Worm (Caenorhabditis elegans): Measurements from ENCODE around the gene unc-3.
A peak's percentile ranks its signal among the peaks of the same experiment; 100 is the strongest.

Gene unc-3

ce11 chrX:14810718-14811117 is 37.4 kb downstream of the unc-3 start, which contains the start of gene atf-4 (continued):
- TF ChIP-seq ztf-4 (tag; optimal IDR thresholded peaks at IDR 0.05) = peak; percentile 51
- no peak for TF ChIP-seq lin-39 (tag; optimal IDR thresholded peaks at IDR 0.05)
- peak; percentile 76 for TF ChIP-seq F13H6.1 (tag; optimal IDR thresholded peaks at IDR 0.05)
- no peak for TF ChIP-seq R02D3.7 (tag; optimal IDR thresholded peaks at IDR 0.05)
- peak; percentile 28 for TF ChIP-seq unc-55 (GFP tag; optimal IDR thresholded peaks at IDR 0.05)
- TF ChIP-seq lin-11 (tag; optimal IDR thresholded peaks at IDR 0.05) = peak; percentile 39
- peak; percentile 56 for TF ChIP-seq nhr-25 (tag; optimal IDR thresholded peaks at IDR 0.05)
- TF ChIP-seq nhr-11 (tag; optimal IDR thresholded peaks at IDR 0.05) = no peak
- TF ChIP-seq ztf-1 (GFP tag; conservative IDR thresholded peaks at IDR 0.05) = no peak
- peak; percentile 70 for TF ChIP-seq C34F6.9 (tag; optimal IDR thresholded peaks at IDR 0.05)
- TF ChIP-seq snpc-4 (tag; optimal IDR thresholded peaks at IDR 0.05) = no peak
- no peak for TF ChIP-seq nhr-23 (tag; optimal IDR thresholded peaks at IDR 0.05)
- no peak for TF ChIP-seq dmd-4 (tag; optimal IDR thresholded peaks at IDR 0.05)
- no peak for TF ChIP-seq unc-62 (GFP tag; optimal IDR thresholded peaks at IDR 0.05)
- TF ChIP-seq mab-5 (tag; optimal IDR thresholded peaks at IDR 0.05) = no peak
- peak; percentile 40 for TF ChIP-seq nhr-6 (tag; optimal IDR thresholded peaks at IDR 0.05)
- TF ChIP-seq nhr-77 (tag; optimal IDR thresholded peaks at IDR 0.05) = no peak
- TF ChIP-seq skn-1 (tag; optimal IDR thresholded peaks at IDR 0.05) = peak; percentile 9

ce11 chrX:14812061-14812460 is 38.7 kb downstream of the unc-3 start, which contains the start of gene T04C10.3:
Gene T04C10.3, plus strand, starts transcription at chrX:14812361.
- no peak for TF ChIP-seq mdl-1 (tag; optimal IDR thresholded peaks at IDR 0.05)
- TF ChIP-seq sma-3 (GFP tag; optimal IDR thresholded peaks at IDR 0.05) = no peak

- TF ChIP-seq R02D3.7 (tag; optimal IDR thresholded peaks at IDR 0.05) (no peak), sma-3 (GFP tag; optimal IDR thresholded peaks at IDR 0.05) (peak; percentile 53), ama-1 (optimal IDR thresholded peaks at IDR 0.05) (no peak), peb-1 (tag; optimal IDR thresholded peaks at IDR 0.05) (no peak), skn-1 (tag; optimal IDR thresholded peaks at IDR 0.05) (no peak), ZK546.5 (tag; optimal IDR thresholded peaks at IDR 0.05) (no peak), lin-39 (tag; optimal IDR thresholded peaks at IDR 0.05) (no peak), nhr-21 (tag; optimal IDR thresholded peaks at IDR 0.05) (peak; percentile 83), unc-39 (tag; optimal IDR thresholded peaks at IDR 0.05) (no peak), nhr-11 (tag; optimal IDR thresholded peaks at IDR 0.05) (no peak), snpc-4 (tag; optimal IDR thresholded peaks at IDR 0.05) (peak; percentile 64), lsy-2 (tag; optimal IDR thresholded peaks at IDR 0.05) (peak; percentile 57 to 81), alr-1 (tag; optimal IDR thresholded peaks at IDR 0.05) (no peak), blmp-1 (tag; optimal IDR thresholded peaks at IDR 0.05; ENCODE audit: insufficient read depth) (peak; percentile 48), elt-3 (tag; optimal IDR thresholded peaks at IDR 0.05) (no peak), unc-55 (GFP tag; optimal IDR thresholded peaks at IDR 0.05) (peak; percentile 94), mbf-1 (tag; optimal IDR thresholded peaks at IDR 0.05) (no peak), unc-62 (GFP tag; optimal IDR thresholded peaks at IDR 0.05) (no peak), nhr-23 (tag; optimal IDR thresholded peaks at IDR 0.05) (no peak), ztf-1 (GFP tag; conservative IDR thresholded peaks at IDR 0.05) (no peak), ztf-11 (tag; optimal IDR thresholded peaks at IDR 0.05) (no peak), ceh-16 (tag; optimal IDR thresholded peaks at IDR 0.05) (no peak), dmd-4 (tag; optimal IDR thresholded peaks at IDR 0.05) (peak; percentile 19), nhr-129 (tag; optimal IDR thresholded peaks at IDR 0.05) (peak; percentile 90), C34F6.9 (tag; optimal IDR thresholded peaks at IDR 0.05) (peak; percentile 95), nhr-10 (tag; optimal IDR thresholded peaks at IDR 0.05) (peak; percentile 48), F13H6.1 (tag; optimal IDR thresholded peaks at IDR 0.05) (peak; percentile 63), zag-1 (tag; optimal IDR thresholded peaks at IDR 0.05) (peak; percentile 11), aly-2 (tag; optimal IDR thresholded peaks at IDR 0.05) (no peak), nhr-25 (tag; optimal IDR thresholded peaks at IDR 0.05) (peak; percentile 72), fos-1 (tag; optimal IDR thresholded peaks at IDR 0.05) (peak; percentile 58), lin-13 (GFP tag; optimal IDR thresholded peaks at IDR 0.05) (peak; percentile 55), mdl-1 (tag; optimal IDR thresholded peaks at IDR 0.05) (peak; percentile 49 to 62), crh-2 (tag; optimal IDR thresholded peaks at IDR 0.05) (peak; percentile 87), nhr-237 (tag; optimal IDR thresholded peaks at IDR 0.05) (no peak), nhr-12 (tag; optimal IDR thresholded peaks at IDR 0.05) (no peak), ztf-4 (tag; optimal IDR thresholded peaks at IDR 0.05) (peak; percentile 67), gmeb-1 (tag; optimal IDR thresholded peaks at IDR 0.05) (peak; percentile 84), nhr-77 (tag; optimal IDR thresholded peaks at IDR 0.05) (no peak), mab-5 (tag; optimal IDR thresholded peaks at IDR 0.05) (peak; percentile 62), Y55F3AM.14 (GFP tag; optimal IDR thresholded peaks at IDR 0.05) (no peak), ceh-82 (tag; optimal IDR thresholded peaks at IDR 0.05) (no peak), sem-4 (tag; optimal IDR thresholded peaks at IDR 0.05) (no peak), nhr-6 (tag; optimal IDR thresholded peaks at IDR 0.05) (peak; percentile 87), sma-9 (GFP tag; optimal IDR thresholded peaks at IDR 0.05) (peak; percentile 91), sma-9 (tag; optimal IDR thresholded peaks at IDR 0.05) (no peak), elt-1 (tag; optimal IDR thresholded peaks at IDR 0.05) (no peak), lin-11 (tag; optimal IDR thresholded peaks at IDR 0.05) (no peak)
Measured at ce11 chrX:14813398-14813797, 40.1 kb downstream of the unc-3 start.
